Fruit fly (Drosophila melanogaster) whole organism, embryonic: Measurements from ENCODE around the gene cmet.

Experiments used
- ATbp ChIP-seq: fragments of 200-800 bp; sonication (Bioruptor generic); optimal IDR thresholded peaks from 2 replicates; lab custom pipeline; 2017; ENCODE audit warnings: missing biosample characterization, mild to moderate bottlenecking, missing genetic modification characterization, missing genetic modification reagents
- Aef1 ChIP-seq: fragments of 200-800 bp; sonication (Bioruptor generic); IDR thresholded peaks from 3 replicates; pipeline ENCODE4 v1.3.6; 2022; ENCODE audit warnings: missing biosample characterization, missing genetic modification characterization
- Asciz ChIP-seq: fragments of 200-800 bp; sonication (Bioruptor generic); optimal IDR thresholded peaks from 2 replicates; lab custom pipeline; 2017; ENCODE audit warnings: missing biosample characterization, mild to moderate bottlenecking, missing genetic modification characterization, missing genetic modification reagents
- BtbVII ChIP-seq: fragments of 200-800 bp; sonication (Bioruptor generic); optimal IDR thresholded peaks from 3 replicates; lab custom pipeline; 2017; ENCODE audit warnings: missing biosample characterization, mild to moderate bottlenecking, missing genetic modification characterization
- C15 ChIP-seq: fragments of 200-800 bp; sonication (Bioruptor generic); IDR thresholded peaks from 3 replicates; pipeline ENCODE4 v1.3.6; 2022; ENCODE audit warnings: missing biosample characterization, missing genetic modification characterization
- CG1024 ChIP-seq: fragments of 200-800 bp; sonication (Bioruptor generic); IDR thresholded peaks from 2 replicates; pipeline ENCODE4 v1.3.6; 2022; ENCODE audit warnings: missing biosample characterization, missing genetic modification characterization
- CG13296 ChIP-seq: fragments of 200-800 bp; sonication (Bioruptor generic); optimal IDR thresholded peaks from 3 replicates; lab custom pipeline; 2018; ENCODE audit warnings: missing biosample characterization, mild to moderate bottlenecking, missing genetic modification characterization
- CG14710 ChIP-seq: fragments of 200-800 bp; sonication (Bioruptor generic); optimal IDR thresholded peaks from 3 replicates; lab custom pipeline; 2019; ENCODE audit warnings: missing biosample characterization, mild to moderate bottlenecking, missing genetic modification characterization, moderate library complexity
- CG1603 ChIP-seq: fragments of 200-800 bp; sonication (Bioruptor generic); optimal IDR thresholded peaks from 2 replicates; lab custom pipeline; 2019; ENCODE audit warnings: missing biosample characterization, mild to moderate bottlenecking, missing genetic modification characterization, moderate library complexity
- CG17186 ChIP-seq: fragments of 200-800 bp; sonication (Bioruptor generic); optimal IDR thresholded peaks from 3 replicates; lab custom pipeline; 2017; ENCODE audit warnings: missing biosample characterization, missing genetic modification reagents, missing genetic modification characterization
- CG17359 ChIP-seq: fragments of 200-800 bp; sonication (Bioruptor generic); optimal IDR thresholded peaks from 3 replicates; lab custom pipeline; 2018; ENCODE audit warnings: missing biosample characterization, mild to moderate bottlenecking, missing genetic modification characterization, moderate library complexity
- CG1792 ChIP-seq: fragments of 200-800 bp; sonication (Bioruptor generic); optimal IDR thresholded peaks from 2 replicates; lab custom pipeline; 2016; ENCODE audit warnings: missing biosample characterization, missing genetic modification characterization
- CG18599 ChIP-seq: fragments of 200-800 bp; sonication (Bioruptor generic); optimal IDR thresholded peaks from 3 replicates; lab custom pipeline; 2017; ENCODE audit warnings: missing biosample characterization, missing genetic modification characterization, mild to moderate bottlenecking, moderate library complexity, missing genetic modification reagents
- CG3065 ChIP-seq: fragments of 200-800 bp; sonication (Bioruptor generic); optimal IDR thresholded peaks from 2 replicates; lab custom pipeline; 2016; ENCODE audit warnings: missing biosample characterization, missing genetic modification characterization
- CG31388 ChIP-seq: fragments of 200-800 bp; sonication (Bioruptor generic); optimal IDR thresholded peaks from 2 replicates; lab custom pipeline; 2016; ENCODE audit warnings: missing biosample characterization, missing genetic modification characterization
- CG3163 ChIP-seq: fragments of 200-800 bp; sonication (Bioruptor generic); optimal IDR thresholded peaks from 3 replicates; lab custom pipeline; 2016; ENCODE audit warnings: missing biosample characterization, missing genetic modification characterization
- CG4424 ChIP-seq: fragments of 200-800 bp; sonication (Bioruptor generic); optimal IDR thresholded peaks from 3 replicates; lab custom pipeline; 2016; ENCODE audit warnings: missing biosample characterization, missing genetic modification characterization
- CG6654 ChIP-seq: fragments of 200-800 bp; sonication (Bioruptor generic); optimal IDR thresholded peaks from 2 replicates; lab custom pipeline; 2017; ENCODE audit warnings: missing biosample characterization, mild to moderate bottlenecking, missing genetic modification characterization
- CG6689 ChIP-seq: fragments of 200-800 bp; sonication (Bioruptor generic); IDR thresholded peaks from 2 replicates; pipeline ENCODE4 v1.3.6; 2022; ENCODE audit warnings: missing biosample characterization, missing genetic modification characterization
- CG6854 ChIP-seq: fragments of 200-800 bp; sonication (Bioruptor generic); optimal IDR thresholded peaks from 3 replicates; lab custom pipeline; 2017; ENCODE audit warnings: missing biosample characterization, mild to moderate bottlenecking, missing genetic modification characterization
- CG7556 ChIP-seq: fragments of 200-800 bp; sonication (Bioruptor generic); optimal IDR thresholded peaks from 2 replicates; lab custom pipeline; 2017; ENCODE audit warnings: missing biosample characterization, mild to moderate bottlenecking, missing genetic modification characterization
- CG7963 ChIP-seq: fragments of 200-800 bp; sonication (Bioruptor generic); IDR thresholded peaks from 3 replicates; pipeline ENCODE4 v1.3.6; 2022; ENCODE audit warnings: missing biosample characterization, missing genetic modification characterization; ENCODE audit not compliant: partially characterized antibody
- CG8089 ChIP-seq: fragments of 200-800 bp; sonication (Bioruptor generic); optimal IDR thresholded peaks from 3 replicates; lab custom pipeline; 2016; ENCODE audit warnings: missing biosample characterization, missing genetic modification characterization
- CG9609 ChIP-seq: fragments of 200-800 bp; sonication (Bioruptor generic); optimal IDR thresholded peaks from 3 replicates; lab custom pipeline; 2016; ENCODE audit warnings: missing biosample characterization, missing genetic modification characterization
- CG9727 ChIP-seq: fragments of 200-800 bp; sonication (Bioruptor generic); optimal IDR thresholded peaks from 3 replicates; lab custom pipeline; 2017; ENCODE audit warnings: missing biosample characterization, mild to moderate bottlenecking, missing genetic modification characterization
- CG9817 ChIP-seq: fragments of 200-800 bp; sonication (Bioruptor generic); optimal IDR thresholded peaks from 2 replicates; lab custom pipeline; 2018; ENCODE audit warnings: missing biosample characterization, mild to moderate bottlenecking, missing genetic modification characterization, moderate library complexity
- Chrac-16 ChIP-seq: fragments of 200-800 bp; sonication (Bioruptor generic); optimal IDR thresholded peaks from 3 replicates; lab custom pipeline; 2016; ENCODE audit warnings: missing biosample characterization, missing genetic modification characterization
- Dip3 ChIP-seq: fragments of 200-800 bp; sonication (Bioruptor generic); optimal IDR thresholded peaks from 3 replicates; lab custom pipeline; 2016; ENCODE audit warnings: missing biosample characterization, missing genetic modification characterization
- E2f2 ChIP-seq: fragments of 200-800 bp; sonication (Bioruptor generic); IDR thresholded peaks from 2 replicates; pipeline ENCODE4 v1.3.6; 2022; ENCODE audit warnings: missing biosample characterization, missing genetic modification characterization
- Hr39 ChIP-seq: fragments of >200 bp; optimal IDR thresholded peaks from 2 replicates; lab custom pipeline; 2017
- Mrtf ChIP-seq: fragments of 200-800 bp; sonication (Bioruptor generic); IDR thresholded peaks from 3 replicates; pipeline ENCODE4 v1.3.6; 2022; ENCODE audit warnings: missing biosample characterization, missing genetic modification characterization
- NC2β ChIP-seq: fragments of 200-800 bp; sonication (Bioruptor generic); optimal IDR thresholded peaks from 2 replicates; lab custom pipeline; 2016; ENCODE audit warnings: missing biosample characterization, missing genetic modification characterization
- Neu2 ChIP-seq: fragments of 200-800 bp; sonication (Bioruptor generic); optimal IDR thresholded peaks from 3 replicates; lab custom pipeline; 2016; ENCODE audit warnings: missing biosample characterization, missing genetic modification characterization, borderline replicate concordance
- Ravus ChIP-seq: fragments of 200-800 bp; sonication (Bioruptor generic); IDR thresholded peaks from 2 replicates; pipeline ENCODE4 v1.3.6; 2022; ENCODE audit warnings: missing biosample characterization, missing genetic modification characterization
- Sin3A ChIP-seq: fragments of >200 bp; optimal IDR thresholded peaks from 2 replicates; lab custom pipeline; 2018
- Sry-δ ChIP-seq: fragments of 200-800 bp; sonication (Bioruptor generic); optimal IDR thresholded peaks from 2 replicates; lab custom pipeline; 2016; ENCODE audit warnings: missing biosample characterization, missing genetic modification characterization
- Tbp ChIP-seq: fragments of >200 bp; optimal IDR thresholded peaks from 2 replicates; lab custom pipeline; 2018; ENCODE audit warnings: missing biosample characterization, missing genetic modification characterization
- az2 ChIP-seq: fragments of 200-800 bp; sonication (Bioruptor generic); optimal IDR thresholded peaks from 3 replicates; lab custom pipeline; 2016; ENCODE audit warnings: missing biosample characterization, missing genetic modification characterization
- bab2 ChIP-seq: fragments of 200-800 bp; sonication (Bioruptor generic); optimal IDR thresholded peaks from 2 replicates; lab custom pipeline; 2016; ENCODE audit warnings: missing biosample characterization, missing genetic modification characterization
- bowl ChIP-seq: fragments of 200-800 bp; sonication (Bioruptor generic); IDR thresholded peaks from 2 replicates; pipeline ENCODE4 v1.3.6; 2022; ENCODE audit warnings: missing biosample characterization, missing genetic modification characterization
- crp ChIP-seq, 2 experiments: fragments of 200-800 bp; sonication (Bioruptor generic); optimal IDR thresholded peaks; 2 replicates in 1 of 2; 3 replicates in 1 of 2; lab custom pipeline; 2017; ENCODE audit warnings: missing biosample characterization in 2 of 2, missing genetic modification characterization in 2 of 2, mild to moderate bottlenecking in 1 of 2, moderate library complexity in 1 of 2
- ewg ChIP-seq: fragments of 200-800 bp; sonication (Bioruptor generic); optimal IDR thresholded peaks from 3 replicates; lab custom pipeline; 2017; ENCODE audit warnings: mild to moderate bottlenecking, missing biosample characterization, missing genetic modification reagents, missing genetic modification characterization
- eyg ChIP-seq: fragments of 200-800 bp; sonication (Bioruptor generic); optimal IDR thresholded peaks from 3 replicates; lab custom pipeline; 2016; ENCODE audit warnings: missing biosample characterization, missing genetic modification characterization
- fd102C ChIP-seq: fragments of 200-800 bp; sonication (Bioruptor generic); optimal IDR thresholded peaks from 2 replicates; lab custom pipeline; 2018; ENCODE audit warnings: missing biosample characterization, mild to moderate bottlenecking, missing genetic modification characterization, moderate library complexity
- grau ChIP-seq: fragments of 200-800 bp; optimal IDR thresholded peaks from 3 replicates; lab custom pipeline; 2019; ENCODE audit warnings: missing biosample characterization, mild to moderate bottlenecking, missing genetic modification characterization, moderate library complexity
- lbe ChIP-seq: fragments of 200-800 bp; sonication (Bioruptor generic); optimal IDR thresholded peaks from 2 replicates; lab custom pipeline; 2016; ENCODE audit warnings: missing biosample characterization, mild to moderate bottlenecking, missing genetic modification characterization
- lola ChIP-seq, 3 experiments: fragments of >200 bp in 2 of 3; fragments of 200-800 bp in 1 of 3; sonication (Bioruptor generic) in 1 of 3; optimal IDR thresholded peaks; 2 replicates each; lab custom pipeline; 2017 to 2019; ENCODE audit warnings: missing biosample characterization in 3 of 3, missing genetic modification characterization in 3 of 3, mild to moderate bottlenecking in 1 of 3, moderate library complexity in 1 of 3
- mam ChIP-seq: fragments of 200-800 bp; sonication (Bioruptor generic); optimal IDR thresholded peaks from 3 replicates; lab custom pipeline; 2016; ENCODE audit warnings: missing biosample characterization, missing genetic modification characterization
- p53 ChIP-seq: fragments of 200-800 bp; sonication (Bioruptor generic); optimal IDR thresholded peaks from 2 replicates; lab custom pipeline; 2016; ENCODE audit warnings: missing biosample characterization, missing genetic modification characterization
- psq ChIP-seq: fragments of 200-800 bp; sonication (Bioruptor generic); optimal IDR thresholded peaks from 2 replicates; lab custom pipeline; 2017; ENCODE audit warnings: missing biosample characterization, missing genetic modification characterization
- pum ChIP-seq: fragments of 200-800 bp; sonication (Bioruptor generic); optimal IDR thresholded peaks from 2 replicates; lab custom pipeline; 2016; ENCODE audit warnings: missing biosample characterization, missing genetic modification characterization
- rib ChIP-seq: fragments of 200-800 bp; sonication (Bioruptor generic); IDR thresholded peaks from 2 replicates; pipeline ENCODE4 v1.3.6; 2022; ENCODE audit warnings: missing biosample characterization, missing genetic modification characterization

cmet gene

dm6 chr2L:11219446-11220038 is 49.3 kb downstream of the cmet start (continued):
- TF ChIP-seq BtbVII: no peak
- no peak for TF ChIP-seq C15 (GFP tag; lab: Robert Waterston, UW)
- TF ChIP-seq Asciz (GFP tag; lab: Kevin White, UChicago): peak; percentile 50
- TF ChIP-seq CG18599 (GFP tag; lab: Kevin White, UChicago): peak; percentile 35
- TF ChIP-seq mam (GFP tag; lab: Kevin White, UChicago): no peak
- no peak for TF ChIP-seq Tbp
- TF ChIP-seq Dip3: no peak
- TF ChIP-seq CG13296 (GFP tag; lab: Kevin White, UChicago): peak; percentile 45
- TF ChIP-seq Sin3A (lab: Kevin White, UChicago): no peak
- no peak for TF ChIP-seq rib
- TF ChIP-seq CG31388 (GFP tag; lab: Kevin White, UChicago): no peak
- peak; percentile 31 for TF ChIP-seq CG7556 (GFP tag; lab: Kevin White, UChicago)
- no peak for TF ChIP-seq CG3163
- TF ChIP-seq bowl (GFP tag; lab: Robert Waterston, UW): no peak
- TF ChIP-seq Neu2 (GFP tag; lab: Kevin White, UChicago): no peak
- no peak for TF ChIP-seq NC2β (GFP tag; lab: Kevin White, UChicago)
- TF ChIP-seq E2f2 (GFP tag; lab: Robert Waterston, UW): peak; percentile 41; the same call in 1 of the 2 replicates
- no peak for TF ChIP-seq CG7963 (GFP tag; lab: Robert Waterston, UW)
- TF ChIP-seq CG1024: no peak
- TF ChIP-seq crp (GFP tag; optimal IDR thresholded peaks at IDR 0.05; lab: Kevin White, UChicago): no peak
- peak; percentile 22 for TF ChIP-seq az2
- no peak for TF ChIP-seq pum (GFP tag; lab: Kevin White, UChicago)
- peak; percentile 59 for TF ChIP-seq CG4424 (GFP tag; lab: Kevin White, UChicago)
- TF ChIP-seq Aef1 (GFP tag; lab: Robert Waterston, UW): peak; percentile 51; the same call in 1 of the 3 replicates
- TF ChIP-seq Ravus (GFP tag; lab: Robert Waterston, UW): no peak
- no peak for TF ChIP-seq CG9609 (GFP tag; lab: Kevin White, UChicago)
- no peak for TF ChIP-seq CG17186 (GFP tag; lab: Kevin White, UChicago)
- TF ChIP-seq CG3065 (GFP tag; lab: Kevin White, UChicago): no peak
- TF ChIP-seq fd102C (GFP tag; lab: Kevin White, UChicago): no peak
- TF ChIP-seq CG8089: no peak
- no peak for TF ChIP-seq Sry-δ (GFP tag; lab: Kevin White, UChicago)
- TF ChIP-seq eyg (GFP tag; lab: Kevin White, UChicago): no peak
- peak; percentile 85 for TF ChIP-seq grau
- no peak for TF ChIP-seq CG6654 (GFP tag; lab: Kevin White, UChicago)
- TF ChIP-seq CG1792 (GFP tag; lab: Kevin White, UChicago): no peak
- peak; percentile 31 for TF ChIP-seq ATbp (GFP tag; lab: Kevin White, UChicago)
- TF ChIP-seq CG9727 (GFP tag; lab: Kevin White, UChicago): peak; percentile 24
- peak; percentile 60 for TF ChIP-seq CG6689 (GFP tag; lab: Robert Waterston, UW)
- TF ChIP-seq bab2 (GFP tag; lab: Kevin White, UChicago): no peak
- no peak for TF ChIP-seq psq (GFP tag; lab: Kevin White, UChicago)
- no peak for TF ChIP-seq Hr39 (lab: Kevin White, UChicago)
- TF ChIP-seq CG1603 (tag; lab: Kevin White, UChicago): no peak
- TF ChIP-seq CG6854 (GFP tag; lab: Kevin White, UChicago): no peak
- no peak for TF ChIP-seq Mrtf (GFP tag; lab: Robert Waterston, UW)
- peak; percentile 24 for TF ChIP-seq lbe (GFP tag; lab: Kevin White, UChicago)
- TF ChIP-seq CG14710 (tag; lab: Kevin White, UChicago): no peak
- no peak for TF ChIP-seq lola (GFP tag; optimal IDR thresholded peaks at IDR 0.05; lab: Kevin White, UChicago)
- peak; percentile 61 for TF ChIP-seq CG17359
- peak; percentile 16 for TF ChIP-seq ewg (GFP tag; lab: Kevin White, UChicago)
- peak; percentile 69 for TF ChIP-seq CG9817 (tag; lab: Kevin White, UChicago)
- no peak for TF ChIP-seq Chrac-16
- no peak for TF ChIP-seq p53 (GFP tag; lab: Kevin White, UChicago)
